Fruit fly (Drosophila melanogaster): ENCODE measurements around the gene hiro.

- TF ChIP-seq EcR (GFP tag; optimal IDR thresholded peaks at IDR 0.05) (no peak), psq (optimal IDR thresholded peaks at IDR 0.05) (no peak)
Measured at dm6 chr3L:673324-673723, 14.4 kb downstream of the hiro start.
